Worm (Caenorhabditis elegans): Measurements from ENCODE around the gene fbxa-165.

ce11 chrII:1653397-1653796 is 37.1 kb upstream of the fbxa-165 start, which contains the start of gene fbxb-15:
- no peak for TF ChIP-seq him-1 (tag; optimal IDR thresholded peaks at IDR 0.05)
- no peak for TF ChIP-seq dao-5 (tag; optimal IDR thresholded peaks at IDR 0.05)
